Worm (Caenorhabditis elegans): ENCODE measurements around the gene T13F2.4.
"Not testable (repeated sequence)": the region's sequence is repeated elsewhere in the genome, so short reads cannot be mapped to it uniquely, and the experiment has no call there.

Gene T13F2.4

ce11 chrIV:9833337-9833736 is 43.7 kb downstream of the T13F2.4 start:
- TF ChIP-seq eyg-1 (tag; optimal IDR thresholded peaks at IDR 0.05), result no peak
- no peak for TF ChIP-seq che-1 (tag; optimal IDR thresholded peaks at IDR 0.05)
- TF ChIP-seq gmeb-2 (tag; optimal IDR thresholded peaks at IDR 0.05), result no peak
- TF ChIP-seq nfya-1 (tag; optimal IDR thresholded peaks at IDR 0.05), result no peak
- no peak for TF ChIP-seq ceh-48 (tag; optimal IDR thresholded peaks at IDR 0.05)
- TF ChIP-seq ceh-30 (tag; optimal IDR thresholded peaks at IDR 0.05), result no peak
- TF ChIP-seq ttx-3 (tag; optimal IDR thresholded peaks at IDR 0.05), result no peak
- no peak for TF ChIP-seq lim-6 (tag; optimal IDR thresholded peaks at IDR 0.05)
- TF ChIP-seq ceh-34 (tag; optimal IDR thresholded peaks at IDR 0.05), result no peak
- no peak for TF ChIP-seq hlh-6 (tag; optimal IDR thresholded peaks at IDR 0.05)
- no peak for TF ChIP-seq dve-1 (tag; optimal IDR thresholded peaks at IDR 0.05)
- TF ChIP-seq pha-4 (tag; optimal IDR thresholded peaks at IDR 0.05), result no peak
- TF ChIP-seq ceh-45 (GFP tag; IDR thresholded peaks at IDR 0.05), result no peak
- TF ChIP-seq F13H6.1 (tag; optimal IDR thresholded peaks at IDR 0.05), result no peak

ce11 chrIV:9836317-9836716 is 46.7 kb downstream of the T13F2.4 start, which contains the start of gene msp-81:
Gene msp-81, minus strand, starts transcription at chrIV:9836417.
- TF ChIP-seq ceh-24 (tag; optimal IDR thresholded peaks at IDR 0.05) (no peak), unc-86 (tag; optimal IDR thresholded peaks at IDR 0.05) (no peak), T23F11.4 (GFP tag; optimal IDR thresholded peaks at IDR 0.05) (no peak), ceh-48 (tag; optimal IDR thresholded peaks at IDR 0.05) (no peak), che-1 (tag; optimal IDR thresholded peaks at IDR 0.05) (no peak), unc-42 (tag; optimal IDR thresholded peaks at IDR 0.05) (no peak), tbx-7 (tag; optimal IDR thresholded peaks at IDR 0.05) (no peak), sox-4 (tag; optimal IDR thresholded peaks at IDR 0.05) (no peak), madf-2 (tag; optimal IDR thresholded peaks at IDR 0.05) (no peak), pat-9 (tag; optimal IDR thresholded peaks at IDR 0.05) (no peak), sox-2 (GFP tag; IDR thresholded peaks at IDR 0.05) (no peak), pha-4 (tag; optimal IDR thresholded peaks at IDR 0.05) (no peak), nfya-1 (tag; optimal IDR thresholded peaks at IDR 0.05) (no peak), ceh-30 (tag; optimal IDR thresholded peaks at IDR 0.05) (no peak), ceh-34 (tag; optimal IDR thresholded peaks at IDR 0.05) (no peak), hlh-6 (tag; optimal IDR thresholded peaks at IDR 0.05) (no peak)

ce11 chrIV:9837349-9837748 is 47.8 kb downstream of the T13F2.4 start, which contains the start of gene msp-10:
Gene msp-10, plus strand, starts transcription at chrIV:9837649.
- not testable (repeated sequence) for TF ChIP-seq ama-1 (optimal IDR thresholded peaks at IDR 0.05); nfya-1 (tag; optimal IDR thresholded peaks at IDR 0.05); dmd-4 (tag; optimal IDR thresholded peaks at IDR 0.05; ENCODE audit: borderline replicate concordance)

ce11 chrIV:9840984-9841590 is 51.5 kb downstream of the T13F2.4 start, which contains the start of the genes kin-24 and msp-56:
Gene kin-24, minus strand, starts transcription at chrIV:9841084.
Gene msp-56, plus strand, starts transcription at chrIV:9841540.
- TF ChIP-seq ceh-34 (tag; optimal IDR thresholded peaks at IDR 0.05) (no peak), T23F11.4 (GFP tag; optimal IDR thresholded peaks at IDR 0.05) (no peak), dmd-4 (tag; optimal IDR thresholded peaks at IDR 0.05; ENCODE audit: borderline replicate concordance) (no peak), che-1 (tag; optimal IDR thresholded peaks at IDR 0.05) (no peak), sox-2 (GFP tag; IDR thresholded peaks at IDR 0.05) (no peak), unc-86 (tag; optimal IDR thresholded peaks at IDR 0.05) (no peak), sox-4 (tag; optimal IDR thresholded peaks at IDR 0.05) (no peak), hlh-15 (tag; optimal IDR thresholded peaks at IDR 0.05) (no peak), ceh-48 (tag; optimal IDR thresholded peaks at IDR 0.05) (no peak), nhr-232 (tag; optimal IDR thresholded peaks at IDR 0.05) (no peak), ceh-30 (tag; optimal IDR thresholded peaks at IDR 0.05) (no peak), unc-42 (tag; optimal IDR thresholded peaks at IDR 0.05) (no peak), tbx-7 (tag; optimal IDR thresholded peaks at IDR 0.05) (no peak), hlh-6 (tag; optimal IDR thresholded peaks at IDR 0.05) (no peak), ref-2 (tag; optimal IDR thresholded peaks at IDR 0.05) (no peak)
